Worm (Caenorhabditis elegans): ENCODE results near the gene T24B8.3.
A peak's percentile ranks its signal among the peaks of the same experiment; 100 is the strongest.

DNA sequence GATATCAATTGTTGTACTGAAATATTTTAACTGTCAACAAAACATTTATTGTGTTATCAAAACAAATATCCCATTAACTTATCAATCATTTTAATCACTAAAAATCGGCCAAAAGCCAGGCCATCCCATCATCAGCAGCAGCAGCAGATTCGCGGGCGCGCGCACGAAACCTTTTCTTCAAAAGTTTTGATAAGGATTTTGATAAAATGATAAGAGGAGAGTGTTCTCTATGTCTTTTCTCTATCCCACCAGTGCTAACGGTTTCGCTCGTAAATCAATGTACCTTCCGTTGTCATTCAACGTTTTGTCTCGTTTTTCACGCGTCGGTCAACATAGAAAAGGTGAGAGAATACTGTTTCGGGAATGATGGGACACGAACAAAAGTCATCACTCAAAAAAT, 32.8 kb downstream of the T24B8.3 start:
- TF ChIP-seq set-16 (GFP tag; IDR thresholded peaks at IDR 0.05) = no peak
- no peak for TF ChIP-seq zfp-2 (tag; optimal IDR thresholded peaks at IDR 0.05)
- TF ChIP-seq nhr-28 (tag; optimal IDR thresholded peaks at IDR 0.05) = peak; percentile 26
- TF ChIP-seq D1046.2 (GFP tag; IDR thresholded peaks at IDR 0.05) = no peak
